Fruit fly (Drosophila melanogaster) whole organism, prepupa: ENCODE measurements around the gene CG9705.

Source experiments
- Blimp-1 ChIP-seq: fragments of 200-800 bp; sonication (Bioruptor generic); optimal IDR thresholded peaks from 3 replicates; lab custom pipeline; 2017; ENCODE audit warnings: missing biosample characterization, missing genetic modification characterization, mild to moderate bottlenecking, moderate library complexity, missing genetic modification reagents
- CG10631 ChIP-seq: fragments of 200-800 bp; sonication (Bioruptor generic); optimal IDR thresholded peaks from 2 replicates; lab custom pipeline; 2016; ENCODE audit warnings: missing biosample characterization, missing genetic modification characterization
- CG10669 ChIP-seq: fragments of 200-800 bp; sonication (Bioruptor generic); optimal IDR thresholded peaks from 3 replicates; lab custom pipeline; 2018; ENCODE audit warnings: missing biosample characterization, mild to moderate bottlenecking, missing genetic modification characterization, moderate library complexity
- CG11294 ChIP-seq: fragments of 200-800 bp; sonication (Bioruptor generic); IDR thresholded peaks from 2 replicates; pipeline ENCODE4 v1.3.6; 2022; ENCODE audit warnings: missing biosample characterization, missing genetic modification characterization
- CG11902 ChIP-seq: fragments of 200-800 bp; sonication (Bioruptor generic); optimal IDR thresholded peaks from 3 replicates; lab custom pipeline; 2016; ENCODE audit warnings: missing biosample characterization, missing genetic modification characterization
- CG1621 ChIP-seq: fragments of 200-800 bp; sonication (Bioruptor generic); optimal IDR thresholded peaks from 3 replicates; lab custom pipeline; 2018; ENCODE audit warnings: missing biosample characterization, mild to moderate bottlenecking, missing genetic modification characterization
- CG16779 ChIP-seq: fragments of 200-800 bp; sonication (Bioruptor generic); optimal IDR thresholded peaks from 3 replicates; lab custom pipeline; 2017; ENCODE audit warnings: missing biosample characterization, mild to moderate bottlenecking, missing genetic modification characterization
- CG3032 ChIP-seq: fragments of 200-800 bp; optimal IDR thresholded peaks from 2 replicates; lab custom pipeline; 2019; ENCODE audit warnings: missing biosample characterization, mild to moderate bottlenecking, missing genetic modification characterization, moderate library complexity
- CG31627 ChIP-seq: fragments of 200-800 bp; sonication (Bioruptor generic); optimal IDR thresholded peaks from 3 replicates; lab custom pipeline; 2016; ENCODE audit warnings: missing biosample characterization, missing genetic modification characterization
- CG32006 ChIP-seq: fragments of 200-800 bp; sonication (Bioruptor generic); optimal IDR thresholded peaks from 3 replicates; lab custom pipeline; 2017; ENCODE audit warnings: missing biosample characterization, mild to moderate bottlenecking, missing genetic modification characterization
- CG4318 ChIP-seq: fragments of 200-800 bp; sonication (Bioruptor generic); optimal IDR thresholded peaks from 3 replicates; lab custom pipeline; 2017; ENCODE audit warnings: missing biosample characterization, mild to moderate bottlenecking, missing genetic modification characterization
- CG8119 ChIP-seq: fragments of 200-800 bp; sonication (Bioruptor generic); IDR thresholded peaks from 3 replicates; pipeline ENCODE4 v1.3.6; 2022; ENCODE audit warnings: missing biosample characterization, missing genetic modification characterization
- CG8319 ChIP-seq: fragments of 200-800 bp; sonication (Bioruptor generic); optimal IDR thresholded peaks from 3 replicates; lab custom pipeline; 2016; ENCODE audit warnings: missing biosample characterization, missing genetic modification characterization
- CG8632 ChIP-seq: fragments of 200-800 bp; sonication (Bioruptor generic); optimal IDR thresholded peaks from 3 replicates; lab custom pipeline; 2016; ENCODE audit warnings: missing biosample characterization, missing genetic modification characterization
- CG9139 ChIP-seq: fragments of 200-800 bp; sonication (Bioruptor generic); optimal IDR thresholded peaks from 3 replicates; lab custom pipeline; 2017; ENCODE audit warnings: missing biosample characterization, mild to moderate bottlenecking, missing genetic modification characterization
- Ets96B ChIP-seq: fragments of 200-800 bp; optimal IDR thresholded peaks from 2 replicates; lab custom pipeline; 2019; ENCODE audit warnings: missing biosample characterization, mild to moderate bottlenecking, missing genetic modification characterization, moderate library complexity
- Gug ChIP-seq: fragments of 200-800 bp; sonication (Bioruptor generic); IDR thresholded peaks from 2 replicates; pipeline ENCODE4 v1.3.6; 2022; ENCODE audit warnings: missing biosample characterization, missing genetic modification characterization
- Lpt ChIP-seq: fragments of 200-800 bp; sonication (Bioruptor generic); optimal IDR thresholded peaks from 3 replicates; lab custom pipeline; 2016; ENCODE audit warnings: missing biosample characterization, missing genetic modification characterization
- Met ChIP-seq: fragments of 200-800 bp; sonication (Bioruptor generic); optimal IDR thresholded peaks from 3 replicates; lab custom pipeline; 2016; ENCODE audit warnings: missing biosample characterization, missing genetic modification characterization
- OdsH ChIP-seq: fragments of 200-800 bp; sonication (Bioruptor generic); optimal IDR thresholded peaks from 3 replicates; lab custom pipeline; 2016; ENCODE audit warnings: missing biosample characterization, missing genetic modification characterization
- Smox ChIP-seq: fragments of 200-800 bp; sonication (Bioruptor generic); optimal IDR thresholded peaks from 3 replicates; lab custom pipeline; 2016; ENCODE audit warnings: missing biosample characterization, missing genetic modification characterization
- Sox102F ChIP-seq: fragments of 200-800 bp; sonication (Bioruptor generic); optimal IDR thresholded peaks from 2 replicates; lab custom pipeline; 2016; ENCODE audit warnings: missing biosample characterization, mild to moderate bottlenecking, missing genetic modification characterization
- Sox14 ChIP-seq: fragments of 200-800 bp; sonication (Bioruptor generic); optimal IDR thresholded peaks from 3 replicates; lab custom pipeline; 2016; ENCODE audit warnings: missing biosample characterization, missing genetic modification characterization
- achi ChIP-seq: fragments of 200-800 bp; sonication (Bioruptor generic); optimal IDR thresholded peaks from 3 replicates; lab custom pipeline; 2016; ENCODE audit warnings: missing biosample characterization, missing genetic modification characterization
- cyc ChIP-seq: fragments of 200-800 bp; sonication (Bioruptor generic); optimal IDR thresholded peaks from 3 replicates; lab custom pipeline; 2016; ENCODE audit warnings: missing biosample characterization, missing genetic modification characterization
- dac ChIP-seq: fragments of 200-800 bp; sonication (Bioruptor generic); optimal IDR thresholded peaks from 2 replicates; lab custom pipeline; 2017; ENCODE audit warnings: missing biosample characterization, mild to moderate bottlenecking, missing genetic modification characterization
- dsx ChIP-seq: fragments of 200-800 bp; optimal IDR thresholded peaks from 3 replicates; lab custom pipeline; 2019; ENCODE audit warnings: missing biosample characterization, mild to moderate bottlenecking, missing genetic modification characterization, moderate library complexity; ENCODE audit not compliant: poor library complexity, severe bottlenecking
- fd85E ChIP-seq: fragments of 200-800 bp; sonication (Bioruptor generic); optimal IDR thresholded peaks from 3 replicates; lab custom pipeline; 2016; ENCODE audit warnings: missing biosample characterization, missing genetic modification characterization
- fkh ChIP-seq: fragments of 200-800 bp; sonication (Bioruptor generic); optimal IDR thresholded peaks from 3 replicates; lab custom pipeline; 2017; ENCODE audit warnings: missing biosample characterization, mild to moderate bottlenecking, missing genetic modification characterization, moderate library complexity
- ss ChIP-seq, 2 experiments: fragments of 200-800 bp; sonication (Bioruptor generic); optimal IDR thresholded peaks; 2 replicates in 1 of 2; 3 replicates in 1 of 2; lab custom pipeline; 2017 to 2018; ENCODE audit warnings: mild to moderate bottlenecking in 2 of 2, missing biosample characterization in 2 of 2, missing genetic modification characterization in 2 of 2, moderate library complexity in 1 of 2
- topi ChIP-seq: fragments of 200-800 bp; sonication (Bioruptor generic); optimal IDR thresholded peaks from 3 replicates; lab custom pipeline; 2016; ENCODE audit warnings: missing biosample characterization, missing genetic modification characterization

The CG9705 gene

dm6 chr3L:16779704-16780173, at the start of gene CG9705, which contains the start of gene mus302 (continued):
- TF ChIP-seq CG11294 (GFP tag; lab: Robert Waterston, UW) (no peak; the same call in 1 of the 2 replicates), achi (GFP tag; lab: Kevin White, UChicago) (peak; percentile 44), dac (GFP tag; lab: Kevin White, UChicago) (no peak), CG8119 (GFP tag; lab: Robert Waterston, UW) (no peak), OdsH (no peak), CG11902 (GFP tag; lab: Kevin White, UChicago) (peak; percentile 23), CG4318 (GFP tag; lab: Kevin White, UChicago) (no peak), CG32006 (GFP tag; lab: Kevin White, UChicago) (no peak)

- TF ChIP-seq CG8632 (GFP tag; lab: Kevin White, UChicago) = no peak
- no peak for TF ChIP-seq fkh
These were observed 49.3 kb upstream of the CG9705 start, which contains the start of gene Dbp73D for dm6 chr3L:16730645-16731044. Gene Dbp73D (minus strand): TSS chr3L:16730818.

DNA sequence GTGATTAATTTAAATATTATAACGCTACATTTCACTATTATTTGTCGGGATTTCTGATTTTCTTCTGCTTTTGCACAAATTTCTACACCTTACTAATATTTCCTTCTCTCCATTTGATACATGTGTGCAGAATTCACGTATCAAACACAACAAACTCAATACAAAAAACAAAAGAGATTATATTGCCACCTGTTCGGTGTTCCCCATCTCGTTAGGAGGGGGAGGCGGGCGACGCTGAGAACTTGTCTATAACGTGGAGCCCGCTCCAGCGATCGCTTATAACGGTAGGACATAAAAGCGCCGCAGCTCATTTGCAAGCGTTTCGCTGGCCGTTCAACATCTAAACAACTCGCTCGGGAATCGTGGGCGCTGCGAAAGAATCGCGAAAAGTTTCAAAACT, 46.7 kb upstream of the CG9705 start, which contains the start of gene CG9701:
CG9701 (plus strand) TSS at position 301 of the 400 bp plus-strand sequence.
- TF ChIP-seq Sox102F (GFP tag; lab: Kevin White, UChicago) (no peak), CG11902 (GFP tag; lab: Kevin White, UChicago) (no peak), Lpt (GFP tag; lab: Kevin White, UChicago) (no peak), Smox (GFP tag; lab: Kevin White, UChicago) (no peak), Met (GFP tag; lab: Kevin White, UChicago) (no peak), OdsH (no peak), Gug (GFP tag; lab: Robert Waterston, UW) (no peak), CG10669 (no peak), CG10631 (GFP tag; lab: Kevin White, UChicago) (no peak), fkh (no peak), CG16779 (tag; lab: Kevin White, UChicago) (no peak), CG8319 (GFP tag; lab: Kevin White, UChicago) (no peak), ss (GFP tag; optimal IDR thresholded peaks at IDR 0.05; lab: Kevin White, UChicago) (no peak), Sox14 (GFP tag; lab: Kevin White, UChicago) (no peak), Ets96B (tag; lab: Kevin White, UChicago) (no peak), CG9139 (no peak), fd85E (GFP tag; lab: Kevin White, UChicago) (no peak), CG1621 (tag; lab: Kevin White, UChicago) (no peak)

dm6 chr3L:16741660-16742059, 38.2 kb upstream of the CG9705 start:
- TF ChIP-seq Blimp-1 (GFP tag; lab: Kevin White, UChicago) (no peak), cyc (GFP tag; lab: Kevin White, UChicago) (no peak), Gug (GFP tag; lab: Robert Waterston, UW) (no peak), dsx (GFP tag; lab: Kevin White, UChicago) (peak; percentile 46), OdsH (no peak)
- TF ChIP-seq, all 60 proteins: peak for 1

DNA sequence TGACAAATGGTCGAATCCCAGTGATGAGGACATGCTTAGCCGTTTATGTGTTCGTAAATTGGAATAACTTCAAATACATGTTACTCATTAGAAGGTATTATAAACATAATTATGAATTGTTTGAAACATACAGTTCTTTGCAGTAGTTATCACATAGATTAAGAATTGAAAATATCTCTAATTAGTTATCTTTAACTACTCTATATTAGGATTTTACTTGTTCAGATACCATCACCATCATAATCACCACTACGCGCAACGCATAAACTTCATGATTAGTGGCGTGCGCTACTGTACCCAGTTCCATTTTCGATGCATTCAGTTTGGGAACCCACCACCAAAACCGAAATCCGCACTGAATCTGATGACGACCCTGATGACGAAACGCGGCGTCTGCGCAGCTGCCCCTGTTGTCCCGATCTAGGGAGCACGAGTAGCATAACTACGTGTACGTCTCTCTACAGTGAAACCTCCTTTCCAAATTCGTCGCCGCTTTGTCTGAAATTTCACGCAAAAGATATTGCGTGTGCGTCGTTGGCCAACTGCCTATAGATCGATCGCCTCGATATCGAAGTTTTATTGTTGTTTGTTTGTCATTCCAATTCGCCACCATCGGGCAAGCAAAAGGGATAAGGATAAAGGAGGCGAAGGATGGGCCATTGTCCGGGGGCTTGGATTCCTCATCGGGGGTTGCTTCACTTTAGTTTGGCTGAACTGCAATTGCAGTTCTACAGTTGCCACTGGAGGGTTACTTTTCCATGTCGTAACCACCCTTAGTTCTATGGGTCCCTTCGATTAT, 35.8 kb upstream of the CG9705 start:
- TF ChIP-seq CG8119 (GFP tag; lab: Robert Waterston, UW) (no peak), CG31627 (GFP tag; lab: Kevin White, UChicago) (no peak), CG3032 (tag; lab: Kevin White, UChicago) (no peak), topi (GFP tag; lab: Kevin White, UChicago) (no peak), Sox14 (GFP tag; lab: Kevin White, UChicago) (no peak), Blimp-1 (GFP tag; lab: Kevin White, UChicago) (no peak), CG4318 (GFP tag; lab: Kevin White, UChicago) (no peak)
